Fruit fly (Drosophila melanogaster): ENCODE measurements around the gene CG42590.
A peak's percentile ranks its signal among the peaks of the same experiment; 100 is the strongest.

The CG42590 gene

DNA sequence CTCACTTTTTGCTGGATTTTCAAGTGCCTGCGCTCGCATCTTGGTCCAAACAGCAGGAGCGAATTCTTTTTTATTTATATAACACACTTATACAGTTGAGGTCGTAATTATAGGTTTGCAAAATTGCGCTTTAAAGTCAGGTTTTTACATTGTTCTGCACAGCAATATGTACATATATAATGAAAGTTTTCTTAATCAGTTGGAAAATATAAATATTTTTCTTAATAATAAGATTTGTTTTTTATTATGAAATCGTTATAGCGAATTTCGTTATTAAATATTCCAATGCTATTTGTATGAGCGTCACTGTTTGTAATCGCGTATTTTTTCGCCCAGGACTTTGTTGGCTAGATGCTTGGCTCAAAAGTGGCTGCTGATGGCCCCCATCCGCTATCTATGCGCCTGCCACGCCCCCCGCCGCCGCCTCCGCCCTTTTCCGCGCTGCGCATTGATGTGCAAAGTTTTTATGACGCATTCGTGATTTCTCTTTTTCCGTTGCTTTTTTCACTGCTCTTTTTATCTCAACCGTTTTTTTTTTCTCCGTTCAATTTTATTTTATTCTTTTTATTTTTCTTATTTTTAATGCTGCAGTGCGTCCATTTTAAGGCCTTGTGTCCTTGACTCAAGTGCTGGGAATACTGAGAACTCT, 41.3 kb downstream of the CG42590 start (continued):
- TF ChIP-seq Drgx (GFP tag; IDR thresholded peaks at IDR 0.05) (peak; percentile 31), Xrp1 (GFP tag; IDR thresholded peaks at IDR 0.05) (no peak; the same call in 1 of the 2 replicates), CG11085 (GFP tag; IDR thresholded peaks at IDR 0.05) (no peak), Oli (tag; optimal IDR thresholded peaks at IDR 0.05) (peak; percentile 3), CG13624 (GFP tag; optimal IDR thresholded peaks at IDR 0.05) (no peak), lbe (GFP tag; optimal IDR thresholded peaks at IDR 0.05) (peak; percentile 19), D19B (GFP tag; optimal IDR thresholded peaks at IDR 0.05) (no peak), CG10959 (GFP tag; IDR thresholded peaks at IDR 0.05) (no peak), sens (GFP tag) (peak; percentile 22), gsb (GFP tag; IDR thresholded peaks at IDR 0.05) (no peak), HLH4C (GFP tag; IDR thresholded peaks at IDR 0.05; ENCODE audit: partially characterized antibody) (no peak), CTCF (GFP tag; optimal IDR thresholded peaks at IDR 0.05) (no peak), corto (GFP tag; optimal IDR thresholded peaks at IDR 0.05) (no peak), CG11093 (GFP tag; IDR thresholded peaks at IDR 0.05) (no peak), CG7271 (tag; optimal IDR thresholded peaks at IDR 0.05) (no peak), CG11695 (GFP tag; IDR thresholded peaks at IDR 0.05) (peak; percentile 52; the same call in 1 of the 3 replicates), CG17612 (GFP tag; IDR thresholded peaks at IDR 0.05) (no peak), Sox102F (GFP tag; optimal IDR thresholded peaks at IDR 0.05) (peak; percentile 13), btn (GFP tag; optimal IDR thresholded peaks at IDR 0.05) (no peak), CG18599 (GFP tag; optimal IDR thresholded peaks at IDR 0.05) (peak; percentile 52), Sry-δ (GFP tag; optimal IDR thresholded peaks at IDR 0.05) (no peak), CG5953 (GFP tag; IDR thresholded peaks at IDR 0.05) (no peak), CG18764 (GFP tag; optimal IDR thresholded peaks at IDR 0.05) (no peak), Sry-β (GFP tag; optimal IDR thresholded peaks at IDR 0.05) (no peak), CG17912 (GFP tag; optimal IDR thresholded peaks at IDR 0.05) (no peak), Dfd (GFP tag; optimal IDR thresholded peaks at IDR 0.05) (no peak), Spps (tag; optimal IDR thresholded peaks at IDR 0.05) (no peak), Dbx (GFP tag; IDR thresholded peaks at IDR 0.05) (no peak), CG2712 (tag; optimal IDR thresholded peaks at IDR 0.05) (peak; percentile 14), CG6791 (GFP tag; IDR thresholded peaks at IDR 0.05; ENCODE audit: partially characterized antibody) (no peak), stwl (tag; optimal IDR thresholded peaks at IDR 0.05) (no peak), CG34376 (GFP tag; optimal IDR thresholded peaks at IDR 0.05) (no peak), bab2 (GFP tag; optimal IDR thresholded peaks at IDR 0.05) (no peak), prd (optimal IDR thresholded peaks at IDR 0.05) (no peak), prd (GFP tag; IDR thresholded peaks at IDR 0.05) (0 out of 3 replicates have a peak, but pooled peaks have one; percentile 25), zfh2 (GFP tag; optimal IDR thresholded peaks at IDR 0.05) (no peak), Dll (GFP tag; IDR thresholded peaks at IDR 0.05; ENCODE audit: partially characterized antibody) (0 out of 4 replicates have a peak, but pooled peaks have one; percentile 4), ab (GFP tag; optimal IDR thresholded peaks at IDR 0.05) (no peak), H15 (GFP tag; IDR thresholded peaks at IDR 0.05) (no peak), CG31365 (tag; optimal IDR thresholded peaks at IDR 0.05) (no peak), phol (tag; optimal IDR thresholded peaks at IDR 0.05) (no peak), dpn (GFP tag; optimal IDR thresholded peaks at IDR 0.05) (no peak), Lim3 (GFP tag; IDR thresholded peaks at IDR 0.05) (no peak), unpg (GFP tag; optimal IDR thresholded peaks at IDR 0.05) (peak; percentile 10), nom (GFP tag; optimal IDR thresholded peaks at IDR 0.05) (peak; percentile 81), Meics (GFP tag; optimal IDR thresholded peaks at IDR 0.05) (peak; percentile 12), CG9215 (GFP tag; IDR thresholded peaks at IDR 0.05) (no peak), Fer3 (tag; optimal IDR thresholded peaks at IDR 0.05) (peak; percentile 4), lov (optimal IDR thresholded peaks at IDR 0.05) (no peak), lov (GFP tag; IDR thresholded peaks at IDR 0.05) (peak; percentile 46; the same call in 1 of the 3 replicates), gem (tag; optimal IDR thresholded peaks at IDR 0.05) (peak; percentile 36)

Measured in whole organism, embryonic.